Worm (Caenorhabditis elegans): ENCODE measurements around the gene xnd-1.

ce11 chrIII:5568265-5568664 is 36.0 kb upstream of the xnd-1 start:
- TF ChIP-seq lin-54 (GFP tag; optimal IDR thresholded peaks at IDR 0.05): no peak
- no peak for TF ChIP-seq akir-1 (GFP tag; optimal IDR thresholded peaks at IDR 0.05)
- TF ChIP-seq snpc-4 (GFP tag; optimal IDR thresholded peaks at IDR 0.05): no peak
- no peak for TF ChIP-seq snpc-4 (tag; optimal IDR thresholded peaks at IDR 0.05)
- no peak for TF ChIP-seq Y67H2A.10 (GFP tag; conservative IDR thresholded peaks at IDR 0.05)
- no peak for TF ChIP-seq tlf-1 (GFP tag; optimal IDR thresholded peaks at IDR 0.05)
- TF ChIP-seq lin-35 (GFP tag; optimal IDR thresholded peaks at IDR 0.05): no peak
- TF ChIP-seq C06A6.2 (GFP tag; conservative IDR thresholded peaks at IDR 0.05): no peak
